Worm (Caenorhabditis elegans) whole organism, L4 larva: ENCODE measurements around the gene K05F1.13.
"Not testable (repeated sequence)": the region's sequence is repeated elsewhere in the genome, so short reads cannot be mapped to it uniquely, and the experiment has no call there.

Experiments used
- Y48G9A.11 ChIP-seq: fragments of 200-800 bp; sonication (Bioruptor generic); IDR thresholded peaks from 2 replicates; pipeline ENCODE4 v1.3.6; 2022; ENCODE audit warnings: missing genetic modification reagents, missing genetic modification characterization, missing compliant biosample characterization
- ZK546.5 ChIP-seq, 2 experiments: sonication (generic microtip); optimal IDR thresholded peaks; 2 replicates each; lab custom pipeline; 2017; ENCODE audit warnings: missing biosample characterization in 2 of 2, missing genetic modification characterization in 2 of 2
- lin-39 ChIP-seq: fragments of 150-350 bp; optimal IDR thresholded peaks from 2 replicates; lab custom pipeline; 2014; ENCODE audit warnings: missing biosample characterization, missing genetic modification reagents, missing genetic modification characterization
- nhr-237 ChIP-seq: sonication (generic microtip); optimal IDR thresholded peaks from 2 replicates; lab custom pipeline; 2017; ENCODE audit warnings: missing biosample characterization, missing genetic modification characterization
- rbr-2 ChIP-seq: sonication (generic microtip); optimal IDR thresholded peaks from 2 replicates; lab custom pipeline; 2016; ENCODE audit warnings: missing genotype, missing genetic modification characterization, missing compliant biosample characterization

- TF ChIP-seq ZK546.5 (tag; optimal IDR thresholded peaks at IDR 0.05; lab: Kevin White, UChicago); nhr-237; lin-39; rbr-2 (tag; lab: Kevin White, UChicago); Y48G9A.11 (GFP tag; lab: Robert Waterston, UW): not testable (repeated sequence)
Measured at ce11 chrII:5815382-5815781, 26.5 kb downstream of the K05F1.13 start, which contains the start of gene wago-5.
